Worm (Caenorhabditis elegans) whole organism, late embryonic: ENCODE measurements around the gene spi-1.

Experiments
- F13H6.1 ChIP-seq: sonication (generic microtip); optimal IDR thresholded peaks from 2 replicates; lab custom pipeline; 2016; ENCODE audit warnings: missing genetic modification characterization, missing compliant biosample characterization
- K09A11.1 ChIP-seq: sonication (generic microtip); optimal IDR thresholded peaks from 2 replicates; lab custom pipeline; 2017; ENCODE audit warnings: antibody characterized with exemption, mild to moderate bottlenecking, missing genetic modification characterization, missing compliant biosample characterization; ENCODE audit not compliant: insufficient read depth
- Y22D7AL.16 ChIP-seq: sonication (generic microtip); optimal IDR thresholded peaks from 2 replicates; lab custom pipeline; 2016; ENCODE audit warnings: missing genetic modification characterization, missing compliant biosample characterization
- ceh-14 ChIP-seq: sonication (generic microtip); optimal IDR thresholded peaks from 2 replicates; lab custom pipeline; 2016; ENCODE audit warnings: missing genotype, missing genetic modification characterization, missing compliant biosample characterization
- ceh-18 ChIP-seq: sonication (generic microtip); optimal IDR thresholded peaks from 2 replicates; lab custom pipeline; 2016; ENCODE audit warnings: missing genetic modification characterization, missing compliant biosample characterization
- ceh-19 ChIP-seq: fragments of 200-800 bp; sonication (Bioruptor generic); optimal IDR thresholded peaks from 2 replicates; lab custom pipeline; 2018; ENCODE audit warnings: mild to moderate bottlenecking, missing genetic modification characterization, missing compliant biosample characterization
- ceh-2 ChIP-seq: sonication (generic microtip); optimal IDR thresholded peaks from 2 replicates; lab custom pipeline; 2016; ENCODE audit warnings: missing genotype, missing genetic modification characterization, missing compliant biosample characterization
- ceh-24 ChIP-seq: sonication (generic microtip); optimal IDR thresholded peaks from 2 replicates; lab custom pipeline; 2016; ENCODE audit warnings: mild to moderate bottlenecking, missing genetic modification characterization, missing compliant biosample characterization
- ceh-45 ChIP-seq: fragments of 200-800 bp; sonication (Bioruptor generic); IDR thresholded peaks from 2 replicates; pipeline ENCODE4 v1.3.6; 2022; ENCODE audit warnings: missing genetic modification reagents, missing genetic modification characterization, missing compliant biosample characterization
- ceh-48 ChIP-seq: sonication (generic microtip); optimal IDR thresholded peaks from 2 replicates; lab custom pipeline; 2016; ENCODE audit warnings: missing genetic modification characterization, inconsistent platforms, missing compliant biosample characterization
- che-1 ChIP-seq: sonication (generic microtip); optimal IDR thresholded peaks from 2 replicates; lab custom pipeline; 2016; ENCODE audit warnings: mild to moderate bottlenecking, missing genetic modification characterization, missing compliant biosample characterization
- ets-4 ChIP-seq: sonication (generic microtip); optimal IDR thresholded peaks from 2 replicates; lab custom pipeline; 2016; ENCODE audit warnings: missing genetic modification characterization, missing compliant biosample characterization
- eyg-1 ChIP-seq: sonication (generic microtip); optimal IDR thresholded peaks from 2 replicates; lab custom pipeline; 2016; ENCODE audit warnings: missing genotype, missing genetic modification characterization, missing compliant biosample characterization
- fkh-6 ChIP-seq: sonication (generic microtip); optimal IDR thresholded peaks from 2 replicates; lab custom pipeline; 2016; ENCODE audit warnings: missing genetic modification characterization, missing compliant biosample characterization
- gmeb-2 ChIP-seq: sonication (generic microtip); optimal IDR thresholded peaks from 2 replicates; lab custom pipeline; 2016; ENCODE audit warnings: missing genetic modification characterization, inconsistent platforms, missing compliant biosample characterization
- hlh-30 ChIP-seq: sonication (generic microtip); optimal IDR thresholded peaks from 2 replicates; lab custom pipeline; 2017; ENCODE audit warnings: antibody characterized with exemption, missing genetic modification characterization, missing compliant biosample characterization; ENCODE audit not compliant: insufficient read depth
- lin-11 ChIP-seq: fragments of 200-800 bp; sonication (Bioruptor generic); optimal IDR thresholded peaks from 2 replicates; lab custom pipeline; 2018; ENCODE audit warnings: mild to moderate bottlenecking, missing genetic modification characterization, missing compliant biosample characterization
- mec-3 ChIP-seq: sonication (generic microtip); optimal IDR thresholded peaks from 2 replicates; lab custom pipeline; 2016; ENCODE audit warnings: borderline replicate concordance, missing genetic modification characterization, missing compliant biosample characterization
- nfya-1 ChIP-seq: sonication (generic microtip); optimal IDR thresholded peaks from 2 replicates; lab custom pipeline; 2017; ENCODE audit warnings: missing genetic modification characterization, mild to moderate bottlenecking, missing compliant biosample characterization, antibody characterized with exemption, moderate library complexity
- nhr-11 ChIP-seq: fragments of 150-350 bp; optimal IDR thresholded peaks from 2 replicates; lab custom pipeline; 2014; ENCODE audit warnings: missing biosample characterization, missing genetic modification characterization
- npax-4 ChIP-seq: sonication (generic microtip); optimal IDR thresholded peaks from 2 replicates; lab custom pipeline; 2016; ENCODE audit warnings: missing genetic modification characterization, missing compliant biosample characterization
- pat-9 ChIP-seq: fragments of 200-800 bp; sonication (Bioruptor generic); optimal IDR thresholded peaks from 2 replicates; lab custom pipeline; 2018; ENCODE audit warnings: mild to moderate bottlenecking, missing genetic modification characterization, moderate library complexity, missing compliant biosample characterization
- pqm-1 ChIP-seq: sonication (generic microtip); optimal IDR thresholded peaks from 2 replicates; lab custom pipeline; 2016; ENCODE audit warnings: missing genetic modification characterization, missing compliant biosample characterization
- rnt-1 ChIP-seq: sonication (generic microtip); optimal IDR thresholded peaks from 2 replicates; lab custom pipeline; 2016; ENCODE audit warnings: missing genetic modification characterization, missing compliant biosample characterization
- sdc-2 ChIP-seq: sonication (generic microtip); optimal IDR thresholded peaks from 2 replicates; lab custom pipeline; 2016; ENCODE audit warnings: missing genotype, missing genetic modification characterization, missing compliant biosample characterization
- sox-4 ChIP-seq: sonication (generic microtip); optimal IDR thresholded peaks from 2 replicates; lab custom pipeline; 2017; ENCODE audit warnings: mild to moderate bottlenecking, missing genetic modification characterization, inconsistent platforms, missing compliant biosample characterization
- tbx-7 ChIP-seq: sonication (generic microtip); optimal IDR thresholded peaks from 2 replicates; lab custom pipeline; 2016; ENCODE audit warnings: missing genotype, missing genetic modification characterization, missing compliant biosample characterization
- unc-3 ChIP-seq, 2 experiments: fragments of 200-800 bp in 1 of 2; sonication (Bioruptor generic) in 1 of 2; sonication (generic microtip) in 1 of 2; conservative IDR thresholded peaks in 1 of 2; optimal IDR thresholded peaks in 1 of 2; 2 replicates each; pipeline versions ENCODE4 v1.3.6 to Lab custom; 2016 to 2022; ENCODE audit warnings: missing compliant biosample characterization in 2 of 2, missing genetic modification characterization in 2 of 2, missing genetic modification reagents in 1 of 2
- unc-55 ChIP-seq: sonication (generic microtip); optimal IDR thresholded peaks from 2 replicates; lab custom pipeline; 2017; ENCODE audit warnings: missing biosample characterization, missing genetic modification reagents, missing genetic modification characterization
- unc-86 ChIP-seq: sonication (generic microtip); optimal IDR thresholded peaks from 2 replicates; lab custom pipeline; 2016; ENCODE audit warnings: missing genetic modification characterization, missing compliant biosample characterization
- zip-5 ChIP-seq: sonication (generic microtip); optimal IDR thresholded peaks from 2 replicates; lab custom pipeline; 2016; ENCODE audit warnings: missing genetic modification characterization, missing compliant biosample characterization

The spi-1 gene

DNA sequence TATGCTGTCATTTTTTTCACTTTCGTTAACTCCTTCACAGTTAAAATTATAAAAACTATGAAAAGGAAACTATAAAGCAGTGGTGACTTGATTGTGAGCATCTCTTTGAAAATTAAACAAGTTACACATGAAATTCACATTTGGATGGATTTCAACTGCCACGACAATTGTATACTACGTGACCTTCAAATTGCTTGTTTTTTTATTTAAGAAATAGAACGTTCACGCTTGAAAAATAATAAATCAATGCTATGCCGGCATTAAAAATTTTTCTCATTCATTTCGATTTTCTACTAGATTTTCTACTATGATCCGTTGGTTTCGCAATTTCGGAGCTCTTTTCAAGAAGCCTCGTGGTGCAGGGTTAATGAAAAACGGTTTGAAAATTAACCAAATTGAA is 29.4 kb downstream of the spi-1 start, which contains the start of the genes ZK1290.7 and rnh-1.1:
Gene ZK1290.7, minus strand, starts transcription at position 101 of the 400 bp plus-strand sequence.
Gene rnh-1.1, plus strand, starts transcription at position 281 of the 400 bp plus-strand sequence.
- TF ChIP-seq Y22D7AL.16 (no peak), K09A11.1 (tag; lab: Kevin White, UChicago) (no peak), sox-4 (tag; lab: Kevin White, UChicago) (no peak), ceh-45 (GFP tag; lab: Robert Waterston, UW) (no peak), lin-11 (tag; lab: Kevin White, UChicago) (no peak), eyg-1 (tag; lab: Kevin White, UChicago) (no peak), ceh-24 (tag; lab: Kevin White, UChicago) (no peak), tbx-7 (tag; lab: Kevin White, UChicago) (no peak), npax-4 (tag; lab: Kevin White, UChicago) (no peak), hlh-30 (tag; lab: Kevin White, UChicago) (no peak), sdc-2 (tag; lab: Kevin White, UChicago) (no peak), mec-3 (no peak), unc-86 (no peak), ceh-48 (tag; lab: Kevin White, UChicago) (no peak), nhr-11 (tag; lab: Kevin White, UChicago) (no peak), zip-5 (tag; lab: Kevin White, UChicago) (no peak), gmeb-2 (tag; lab: Kevin White, UChicago) (no peak), fkh-6 (tag; lab: Kevin White, UChicago) (no peak)

ce11 chrII:7528210-7528609 is 32.2 kb downstream of the spi-1 start:
- TF ChIP-seq ceh-2: no peak

- TF ChIP-seq hlh-30 (tag; lab: Kevin White, UChicago) (peak; percentile 61), nfya-1 (tag; lab: Kevin White, UChicago) (peak; percentile 50), rnt-1 (tag; lab: Kevin White, UChicago) (peak; percentile 54), ets-4 (tag; lab: Kevin White, UChicago) (peak; percentile 18), ceh-14 (tag; lab: Kevin White, UChicago) (no peak), lin-11 (tag; lab: Kevin White, UChicago) (no peak), ceh-18 (tag; lab: Kevin White, UChicago) (peak; percentile 84), F13H6.1 (tag; lab: Kevin White, UChicago) (peak; percentile 10), pat-9 (no peak), ceh-19 (GFP tag; lab: Kevin White, UChicago) (no peak), che-1 (tag; lab: Kevin White, UChicago) (no peak), unc-55 (peak; percentile 69)
Observed at ce11 chrII:7529078-7529683, 33.1 kb downstream of the spi-1 start, which contains the start of gene ZK1290.5. ZK1290.5 (plus strand) TSS chrII:7529643.

DNA sequence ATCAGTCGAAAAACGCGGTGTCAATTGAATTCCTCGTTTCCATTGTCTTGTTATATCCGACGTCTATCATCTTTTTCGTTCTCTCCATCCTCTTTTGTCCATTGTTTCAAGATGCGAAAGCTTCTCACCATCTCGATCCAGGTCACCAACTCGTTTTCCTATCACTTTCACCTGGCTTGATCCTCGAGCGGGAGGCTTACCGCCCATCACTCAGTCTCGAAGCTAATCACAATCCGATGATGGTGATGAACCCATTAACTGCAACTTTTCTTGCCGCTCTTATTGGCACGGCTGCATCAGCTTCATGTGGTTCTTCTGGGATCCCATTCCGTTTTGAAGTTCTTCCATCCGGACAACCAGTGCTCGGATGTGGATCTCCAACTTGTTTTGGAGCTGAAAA is 34.9 kb downstream of the spi-1 start, which contains the start of gene wrt-1:
Gene wrt-1, plus strand, starts transcription at position 53 of the 400 bp plus-strand sequence.
- no peak for TF ChIP-seq pqm-1

DNA sequence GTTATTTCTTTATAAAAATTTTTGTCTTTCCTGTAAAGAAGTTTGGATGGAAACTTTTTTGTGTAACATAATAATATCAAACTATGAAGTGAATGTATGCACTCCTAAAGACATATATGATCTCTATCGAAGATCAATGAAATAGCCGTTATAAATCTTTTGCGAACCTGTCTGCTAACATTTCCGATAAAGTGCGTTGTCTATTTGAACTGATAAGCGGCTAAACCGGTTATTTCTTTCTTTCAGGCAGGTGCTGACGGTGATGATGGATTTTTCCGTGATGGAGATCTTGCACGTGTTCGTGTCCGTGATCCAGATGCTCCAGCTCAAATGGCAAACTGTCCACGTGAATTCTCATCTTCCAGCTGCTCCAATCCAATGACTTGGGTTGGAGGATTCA is 35.4 kb downstream of the spi-1 start:
- no peak for TF ChIP-seq mec-3
- no peak for TF ChIP-seq tbx-7 (tag; lab: Kevin White, UChicago)
- TF ChIP-seq unc-3 (GFP tag; conservative IDR thresholded peaks at IDR 0.05; lab: Robert Waterston, UW): no peak
- no peak for TF ChIP-seq unc-3 (tag; optimal IDR thresholded peaks at IDR 0.05; lab: Kevin White, UChicago)
- TF ChIP-seq che-1 (tag; lab: Kevin White, UChicago): no peak
